Fruit fly (Drosophila melanogaster): ENCODE measurements around the gene CG3437.
A peak's percentile ranks its signal among the peaks of the same experiment; 100 is the strongest.

Gene CG3437

dm6 chr3L:9426656-9427294, 30.7 kb downstream of the CG3437 start, which contains the start of the genes Atat and Shc (continued):
- TF ChIP-seq Ets97D (GFP tag; optimal IDR thresholded peaks at IDR 0.05) (peak; percentile 97), wdn (GFP tag; IDR thresholded peaks at IDR 0.05) (peak; percentile 99), Hr3 (GFP tag; optimal IDR thresholded peaks at IDR 0.05) (peak; percentile 100), CG10654 (GFP tag; optimal IDR thresholded peaks at IDR 0.05) (peak; percentile 99), klu (GFP tag; IDR thresholded peaks at IDR 0.05) (peak; percentile 100), CG13123 (GFP tag; optimal IDR thresholded peaks at IDR 0.05) (peak; percentile 99), unpg (GFP tag; optimal IDR thresholded peaks at IDR 0.05) (peak; percentile 98), CG4854 (GFP tag; optimal IDR thresholded peaks at IDR 0.05) (peak; percentile 98), E2f2 (GFP tag; IDR thresholded peaks at IDR 0.05) (peak; percentile 86), ems (GFP tag; optimal IDR thresholded peaks at IDR 0.05) (peak; percentile 99), sc (optimal IDR thresholded peaks at IDR 0.05) (no peak), sc (GFP tag; optimal IDR thresholded peaks at IDR 0.05) (peak; percentile 96), Drgx (GFP tag; IDR thresholded peaks at IDR 0.05) (peak; percentile 97), ewg (GFP tag; optimal IDR thresholded peaks at IDR 0.05) (peak; percentile 98), crol (GFP tag; IDR thresholded peaks at IDR 0.05) (peak; percentile 85), CG3281 (GFP tag; optimal IDR thresholded peaks at IDR 0.05) (peak; percentile 97), crc (GFP tag; optimal IDR thresholded peaks at IDR 0.05) (peak; percentile 98), otp (GFP tag; IDR thresholded peaks at IDR 0.05) (peak; percentile 99), salm (tag; optimal IDR thresholded peaks at IDR 0.05) (peak; percentile 93), CG18011 (GFP tag; optimal IDR thresholded peaks at IDR 0.05) (peak; percentile 93), scrt (GFP tag; optimal IDR thresholded peaks at IDR 0.05) (peak; percentile 94), kah (GFP tag; optimal IDR thresholded peaks at IDR 0.05) (peak; percentile 89), Antp (GFP tag; optimal IDR thresholded peaks at IDR 0.05) (peak; percentile 100), CG10431 (GFP tag; optimal IDR thresholded peaks at IDR 0.05) (peak; percentile 86), YL-1 (GFP tag; optimal IDR thresholded peaks at IDR 0.05) (peak; percentile 98), CG13775 (GFP tag; optimal IDR thresholded peaks at IDR 0.05) (peak; percentile 99), CG10366 (GFP tag; IDR thresholded peaks at IDR 0.05) (peak; percentile 100), mam (GFP tag; optimal IDR thresholded peaks at IDR 0.05) (peak; percentile 100), fu2 (GFP tag; optimal IDR thresholded peaks at IDR 0.05) (peak; percentile 100), CG1529 (GFP tag; optimal IDR thresholded peaks at IDR 0.05) (peak; percentile 94), Dbx (GFP tag; IDR thresholded peaks at IDR 0.05) (peak; percentile 100), Deaf1 (tag; optimal IDR thresholded peaks at IDR 0.05) (peak; percentile 84), BEAF-32 (GFP tag; optimal IDR thresholded peaks at IDR 0.05) (peak; percentile 99), Xrp1 (GFP tag; IDR thresholded peaks at IDR 0.05) (peak; percentile 99), Poxn (GFP tag; IDR thresholded peaks at IDR 0.05) (peak; percentile 99), pita (GFP tag; optimal IDR thresholded peaks at IDR 0.05) (no peak), zen (tag; optimal IDR thresholded peaks at IDR 0.05) (peak; percentile 99), CG9876 (GFP tag; optimal IDR thresholded peaks at IDR 0.05) (peak; percentile 100), B-H2 (GFP tag; optimal IDR thresholded peaks at IDR 0.05) (peak; percentile 99), Hr51 (GFP tag; optimal IDR thresholded peaks at IDR 0.05) (peak; percentile 97 to 100), jumu (GFP tag; optimal IDR thresholded peaks at IDR 0.05) (peak; percentile 100), Hr78 (GFP tag; optimal IDR thresholded peaks at IDR 0.05) (peak in 1 of 2 experiments; percentile 81), CG15269 (tag; optimal IDR thresholded peaks at IDR 0.05) (peak; percentile 99), Lim3 (GFP tag; IDR thresholded peaks at IDR 0.05) (peak; percentile 99), CG12236 (GFP tag; optimal IDR thresholded peaks at IDR 0.05) (peak; percentile 98), fd64A (GFP tag; optimal IDR thresholded peaks at IDR 0.05) (peak; percentile 89), cg (GFP tag; optimal IDR thresholded peaks at IDR 0.05) (peak; percentile 2), phol (tag; optimal IDR thresholded peaks at IDR 0.05) (peak; percentile 99), Nf-YC (tag; optimal IDR thresholded peaks at IDR 0.05) (peak; percentile 91), CG13287 (GFP tag; IDR thresholded peaks at IDR 0.05; ENCODE audit: partially characterized antibody) (peak; percentile 94)
